Fruit fly (Drosophila melanogaster) whole organism, prepupa: ENCODE results near the gene CG32036.
A peak's percentile ranks its signal among the peaks of the same experiment; 100 is the strongest.

ENCODE experiments used
- CG10669 ChIP-seq: fragments of 200-800 bp; sonication (Bioruptor generic); optimal IDR thresholded peaks from 3 replicates; lab custom pipeline; 2018; ENCODE audit warnings: missing biosample characterization, mild to moderate bottlenecking, missing genetic modification characterization, moderate library complexity
- CG11294 ChIP-seq: fragments of 200-800 bp; sonication (Bioruptor generic); IDR thresholded peaks from 2 replicates; pipeline ENCODE4 v1.3.6; 2022; ENCODE audit warnings: missing biosample characterization, missing genetic modification characterization
- CG11762 ChIP-seq: fragments of 200-800 bp; sonication (Bioruptor generic); optimal IDR thresholded peaks from 3 replicates; lab custom pipeline; 2016; ENCODE audit warnings: missing biosample characterization, missing genetic modification characterization; ENCODE audit not compliant: insufficient read depth
- CG15336 ChIP-seq: fragments of 200-800 bp; sonication (Bioruptor generic); IDR thresholded peaks from 2 replicates; pipeline ENCODE4 v1.3.6; 2022; ENCODE audit warnings: missing biosample characterization, missing genetic modification characterization
- CG1621 ChIP-seq: fragments of 200-800 bp; sonication (Bioruptor generic); optimal IDR thresholded peaks from 3 replicates; lab custom pipeline; 2018; ENCODE audit warnings: missing biosample characterization, mild to moderate bottlenecking, missing genetic modification characterization
- CG16779 ChIP-seq: fragments of 200-800 bp; sonication (Bioruptor generic); optimal IDR thresholded peaks from 3 replicates; lab custom pipeline; 2017; ENCODE audit warnings: missing biosample characterization, mild to moderate bottlenecking, missing genetic modification characterization
- CG3032 ChIP-seq: fragments of 200-800 bp; optimal IDR thresholded peaks from 2 replicates; lab custom pipeline; 2019; ENCODE audit warnings: missing biosample characterization, mild to moderate bottlenecking, missing genetic modification characterization, moderate library complexity
- CG32006 ChIP-seq: fragments of 200-800 bp; sonication (Bioruptor generic); optimal IDR thresholded peaks from 3 replicates; lab custom pipeline; 2017; ENCODE audit warnings: missing biosample characterization, mild to moderate bottlenecking, missing genetic modification characterization
- CG34406 ChIP-seq: fragments of 200-800 bp; sonication (Bioruptor generic); optimal IDR thresholded peaks from 3 replicates; lab custom pipeline; 2016; ENCODE audit warnings: missing biosample characterization, missing genetic modification characterization
- CG3919 ChIP-seq: fragments of 200-800 bp; sonication (Bioruptor generic); optimal IDR thresholded peaks from 3 replicates; lab custom pipeline; 2016; ENCODE audit warnings: missing biosample characterization, missing genetic modification characterization
- CG4318 ChIP-seq: fragments of 200-800 bp; sonication (Bioruptor generic); optimal IDR thresholded peaks from 3 replicates; lab custom pipeline; 2017; ENCODE audit warnings: missing biosample characterization, mild to moderate bottlenecking, missing genetic modification characterization
- CG6163 ChIP-seq: fragments of 200-800 bp; sonication (Bioruptor generic); IDR thresholded peaks from 3 replicates; pipeline ENCODE4 v1.3.6; 2022; ENCODE audit warnings: missing biosample characterization, missing genetic modification characterization
- CG6808 ChIP-seq: fragments of 200-800 bp; sonication (Bioruptor generic); optimal IDR thresholded peaks from 3 replicates; lab custom pipeline; 2017; ENCODE audit warnings: missing biosample characterization, missing genetic modification characterization, mild to moderate bottlenecking, moderate library complexity, missing genetic modification reagents
- CG6854 ChIP-seq: fragments of 200-800 bp; sonication (Bioruptor generic); optimal IDR thresholded peaks from 2 replicates; lab custom pipeline; 2017; ENCODE audit warnings: missing biosample characterization, mild to moderate bottlenecking, missing genetic modification characterization
- CG8119 ChIP-seq: fragments of 200-800 bp; sonication (Bioruptor generic); IDR thresholded peaks from 3 replicates; pipeline ENCODE4 v1.3.6; 2022; ENCODE audit warnings: missing biosample characterization, missing genetic modification characterization
- CG8319 ChIP-seq: fragments of 200-800 bp; sonication (Bioruptor generic); optimal IDR thresholded peaks from 3 replicates; lab custom pipeline; 2016; ENCODE audit warnings: missing biosample characterization, missing genetic modification characterization
- CG8632 ChIP-seq: fragments of 200-800 bp; sonication (Bioruptor generic); optimal IDR thresholded peaks from 3 replicates; lab custom pipeline; 2016; ENCODE audit warnings: missing biosample characterization, missing genetic modification characterization
- Eip75B ChIP-seq: fragments of 200-800 bp; sonication (Bioruptor generic); optimal IDR thresholded peaks from 3 replicates; lab custom pipeline; 2016; ENCODE audit warnings: missing biosample characterization, missing genetic modification characterization
- Eip78C ChIP-seq: fragments of 200-800 bp; sonication (Bioruptor generic); peaks from one replicate; lab custom pipeline; 2016; ENCODE audit warnings: missing biosample characterization, missing genetic modification characterization
- Eip93F ChIP-seq: fragments of 200-800 bp; sonication (Bioruptor generic); optimal IDR thresholded peaks from 2 replicates; lab custom pipeline; 2016; ENCODE audit warnings: missing biosample characterization, mild to moderate bottlenecking, missing genetic modification characterization
- Ets96B ChIP-seq: fragments of 200-800 bp; optimal IDR thresholded peaks from 2 replicates; lab custom pipeline; 2019; ENCODE audit warnings: missing biosample characterization, mild to moderate bottlenecking, missing genetic modification characterization, moderate library complexity
- Gug ChIP-seq: fragments of 200-800 bp; sonication (Bioruptor generic); IDR thresholded peaks from 2 replicates; pipeline ENCODE4 v1.3.6; 2022; ENCODE audit warnings: missing biosample characterization, missing genetic modification characterization
- Hr39 ChIP-seq: fragments of 200-800 bp; sonication (Bioruptor generic); optimal IDR thresholded peaks from 2 replicates; lab custom pipeline; 2016; ENCODE audit warnings: missing biosample characterization, missing genetic modification characterization
- Hr4 ChIP-seq: fragments of 200-800 bp; sonication (Bioruptor generic); optimal IDR thresholded peaks from 3 replicates; lab custom pipeline; 2016; ENCODE audit warnings: missing biosample characterization, missing genetic modification characterization
- Lpt ChIP-seq: fragments of 200-800 bp; sonication (Bioruptor generic); optimal IDR thresholded peaks from 3 replicates; lab custom pipeline; 2016; ENCODE audit warnings: missing biosample characterization, missing genetic modification characterization
- OdsH ChIP-seq: fragments of 200-800 bp; sonication (Bioruptor generic); optimal IDR thresholded peaks from 3 replicates; lab custom pipeline; 2016; ENCODE audit warnings: missing biosample characterization, missing genetic modification characterization
- Sox102F ChIP-seq: fragments of 200-800 bp; sonication (Bioruptor generic); optimal IDR thresholded peaks from 2 replicates; lab custom pipeline; 2016; ENCODE audit warnings: missing biosample characterization, mild to moderate bottlenecking, missing genetic modification characterization
- Sox14 ChIP-seq: fragments of 200-800 bp; sonication (Bioruptor generic); optimal IDR thresholded peaks from 3 replicates; lab custom pipeline; 2016; ENCODE audit warnings: missing biosample characterization, missing genetic modification characterization
- acj6 ChIP-seq: fragments of 200-800 bp; sonication (Bioruptor generic); optimal IDR thresholded peaks from 3 replicates; lab custom pipeline; 2016; ENCODE audit warnings: missing biosample characterization, missing genetic modification characterization
- cyc ChIP-seq: fragments of 200-800 bp; sonication (Bioruptor generic); optimal IDR thresholded peaks from 3 replicates; lab custom pipeline; 2016; ENCODE audit warnings: missing biosample characterization, missing genetic modification characterization
- dac ChIP-seq: fragments of 200-800 bp; sonication (Bioruptor generic); optimal IDR thresholded peaks from 2 replicates; lab custom pipeline; 2017; ENCODE audit warnings: missing biosample characterization, mild to moderate bottlenecking, missing genetic modification characterization
- eg ChIP-seq: fragments of 200-800 bp; sonication (Bioruptor generic); IDR thresholded peaks from 3 replicates; pipeline ENCODE4 v1.3.6; 2022; ENCODE audit warnings: missing biosample characterization, missing genetic modification characterization
- esn ChIP-seq: fragments of 200-800 bp; sonication (Bioruptor generic); optimal IDR thresholded peaks from 2 replicates; lab custom pipeline; 2016; ENCODE audit warnings: missing biosample characterization, mild to moderate bottlenecking, missing genetic modification characterization, moderate library complexity
- fd59A ChIP-seq: fragments of 200-800 bp; sonication (Bioruptor generic); optimal IDR thresholded peaks from 2 replicates; lab custom pipeline; 2017; ENCODE audit warnings: missing biosample characterization, mild to moderate bottlenecking, missing genetic modification characterization, missing genetic modification reagents
- fkh ChIP-seq: fragments of 200-800 bp; sonication (Bioruptor generic); optimal IDR thresholded peaks from 3 replicates; lab custom pipeline; 2017; ENCODE audit warnings: missing biosample characterization, mild to moderate bottlenecking, missing genetic modification characterization, moderate library complexity
- lz ChIP-seq: fragments of 200-800 bp; sonication (Bioruptor generic); optimal IDR thresholded peaks from 3 replicates; lab custom pipeline; 2016; ENCODE audit warnings: missing biosample characterization, missing genetic modification characterization
- pdm3 ChIP-seq: fragments of 200-800 bp; sonication (Bioruptor generic); optimal IDR thresholded peaks from 3 replicates; lab custom pipeline; 2016; ENCODE audit warnings: missing biosample characterization, missing genetic modification characterization
- salr ChIP-seq, 2 experiments: fragments of 200-800 bp; sonication (Bioruptor generic); optimal IDR thresholded peaks; 3 replicates each; lab custom pipeline; 2016 to 2018; ENCODE audit warnings: missing biosample characterization in 2 of 2, missing genetic modification characterization in 2 of 2, mild to moderate bottlenecking in 1 of 2
- ss ChIP-seq, 2 experiments: fragments of 200-800 bp; sonication (Bioruptor generic); optimal IDR thresholded peaks; 2 replicates in 1 of 2; 3 replicates in 1 of 2; lab custom pipeline; 2017 to 2018; ENCODE audit warnings: mild to moderate bottlenecking in 2 of 2, missing biosample characterization in 2 of 2, missing genetic modification characterization in 2 of 2, moderate library complexity in 1 of 2
- svp ChIP-seq: fragments of 200-800 bp; sonication (Bioruptor generic); peaks from one replicate; lab custom pipeline; 2016; ENCODE audit warnings: missing biosample characterization, missing genetic modification characterization
- topi ChIP-seq: fragments of 200-800 bp; sonication (Bioruptor generic); optimal IDR thresholded peaks from 3 replicates; lab custom pipeline; 2016; ENCODE audit warnings: missing biosample characterization, missing genetic modification characterization
- vri ChIP-seq: fragments of 200-800 bp; sonication (Bioruptor generic); optimal IDR thresholded peaks from 3 replicates; lab custom pipeline; 2016; ENCODE audit warnings: missing biosample characterization, mild to moderate bottlenecking, missing genetic modification characterization

CG32036 gene

DNA sequence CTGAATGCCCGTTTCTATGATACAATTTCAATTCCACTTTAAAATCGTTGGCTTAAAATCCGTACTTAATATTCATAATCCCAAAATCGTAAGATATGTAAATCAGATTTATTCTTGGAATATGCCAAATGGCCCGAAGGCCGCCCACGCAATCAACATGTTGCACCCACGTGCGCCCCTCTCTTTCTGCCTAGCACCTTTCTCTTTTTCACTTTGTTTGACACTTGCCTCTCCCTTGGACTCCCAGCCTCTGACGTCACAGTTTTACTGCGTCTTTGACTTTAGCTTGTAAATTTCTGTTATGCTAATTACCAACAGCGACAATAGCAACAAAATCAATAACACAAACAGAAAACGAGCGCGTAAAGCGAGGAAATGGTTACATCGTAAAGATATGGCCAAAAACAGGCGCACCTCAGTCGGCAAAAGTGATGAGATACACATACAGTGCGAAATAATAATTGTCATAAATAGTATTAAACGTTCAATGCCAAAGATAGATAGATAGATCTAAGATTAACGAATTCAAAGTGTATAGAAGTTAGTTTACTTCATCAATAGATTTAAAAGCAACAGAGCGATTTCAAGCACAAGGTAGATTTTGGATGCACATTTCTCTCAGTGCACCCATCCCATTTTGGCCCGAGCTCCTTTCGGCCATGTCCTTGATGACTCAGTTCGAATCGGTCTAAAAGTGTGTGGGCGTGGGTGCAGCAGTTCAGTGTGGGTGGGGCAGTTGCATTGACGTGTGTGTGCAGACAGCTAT is 14.7 kb upstream of the CG32036 start (continued):
- no peak for TF ChIP-seq dac (GFP tag; lab: Kevin White, UChicago)
- TF ChIP-seq Hr39 (GFP tag; lab: Kevin White, UChicago), result no peak
- TF ChIP-seq topi (GFP tag; lab: Kevin White, UChicago), result peak; percentile 23
- no peak for TF ChIP-seq CG6854 (GFP tag; lab: Kevin White, UChicago)
- TF ChIP-seq svp (GFP tag; lab: Kevin White, UChicago), result peak; percentile 59
- TF ChIP-seq CG3032 (tag; lab: Kevin White, UChicago), result no peak
- TF ChIP-seq Sox14 (GFP tag; lab: Kevin White, UChicago), result no peak
- no peak for TF ChIP-seq OdsH (GFP tag; lab: Kevin White, UChicago)
- TF ChIP-seq Eip75B (GFP tag; lab: Kevin White, UChicago), result peak; percentile 4
- TF ChIP-seq CG15336 (GFP tag; lab: Robert Waterston, UW), result no peak
- no peak for TF ChIP-seq CG11294
- TF ChIP-seq ss (GFP tag; optimal IDR thresholded peaks at IDR 0.05; lab: Kevin White, UChicago), result no peak
- no peak for TF ChIP-seq pdm3
- TF ChIP-seq cyc (GFP tag; lab: Kevin White, UChicago), result peak; percentile 26
- peak; percentile 43 for TF ChIP-seq CG10669 (GFP tag; lab: Kevin White, UChicago)
- no peak for TF ChIP-seq esn (GFP tag; lab: Kevin White, UChicago)
- no peak for TF ChIP-seq lz
- no peak for TF ChIP-seq CG34406 (GFP tag; lab: Kevin White, UChicago)
- 0 out of 3 replicates have a peak, but pooled peaks have one; percentile 22 for TF ChIP-seq CG8119
- no peak for TF ChIP-seq CG4318 (GFP tag; lab: Kevin White, UChicago)
- TF ChIP-seq CG16779 (tag; lab: Kevin White, UChicago), result no peak
- 0 out of 3 replicates have a peak, but pooled peaks have one; percentile 39 for TF ChIP-seq eg (GFP tag; lab: Robert Waterston, UW)
- no peak for TF ChIP-seq CG1621 (tag; lab: Kevin White, UChicago)
- no peak for TF ChIP-seq CG11762
- peak; percentile 13 for TF ChIP-seq CG6808 (GFP tag; lab: Kevin White, UChicago)
- TF ChIP-seq fd59A (GFP tag; lab: Kevin White, UChicago), result no peak
- TF ChIP-seq Lpt, result peak; percentile 46
- TF ChIP-seq CG32006 (GFP tag; lab: Kevin White, UChicago), result no peak
- TF ChIP-seq Gug (GFP tag; lab: Robert Waterston, UW), result 0 out of 2 replicates have a peak, but pooled peaks have one; percentile 49
- TF ChIP-seq CG8632 (GFP tag; lab: Kevin White, UChicago), result no peak
- no peak for TF ChIP-seq Sox102F (GFP tag; lab: Kevin White, UChicago)
- TF ChIP-seq Eip93F (GFP tag; lab: Kevin White, UChicago), result no peak
- no peak for TF ChIP-seq salr (GFP tag; optimal IDR thresholded peaks at IDR 0.05; lab: Kevin White, UChicago)
- peak; percentile 87 for TF ChIP-seq Eip78C
- no peak for TF ChIP-seq CG3919 (GFP tag; lab: Kevin White, UChicago)
- peak; percentile 35 for TF ChIP-seq Hr4 (GFP tag; lab: Kevin White, UChicago)
- no peak for TF ChIP-seq acj6 (GFP tag; lab: Kevin White, UChicago)

DNA sequence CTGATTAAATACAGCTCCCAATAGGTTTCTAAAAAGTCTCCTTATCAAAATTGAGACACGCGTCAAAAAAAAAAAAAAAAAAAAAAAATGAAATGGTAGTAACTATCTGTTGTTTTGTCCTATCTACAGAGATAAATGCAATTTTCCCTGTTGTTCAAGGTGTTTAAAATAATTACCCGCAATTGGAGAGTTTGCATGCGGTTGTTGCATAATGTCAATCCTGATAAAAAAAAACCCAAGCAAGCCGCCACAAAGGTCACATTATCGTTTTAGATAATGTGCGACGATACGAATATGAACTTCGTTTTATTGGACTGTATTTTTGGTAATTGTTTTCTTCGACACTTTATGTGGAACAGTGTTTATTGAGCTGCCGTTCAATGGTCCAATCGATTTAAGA is 13.8 kb upstream of the CG32036 start:
- TF ChIP-seq esn (GFP tag; lab: Kevin White, UChicago) (no peak), vri (peak; percentile 39)
- TF ChIP-seq, all 60 proteins: peak for 1

DNA sequence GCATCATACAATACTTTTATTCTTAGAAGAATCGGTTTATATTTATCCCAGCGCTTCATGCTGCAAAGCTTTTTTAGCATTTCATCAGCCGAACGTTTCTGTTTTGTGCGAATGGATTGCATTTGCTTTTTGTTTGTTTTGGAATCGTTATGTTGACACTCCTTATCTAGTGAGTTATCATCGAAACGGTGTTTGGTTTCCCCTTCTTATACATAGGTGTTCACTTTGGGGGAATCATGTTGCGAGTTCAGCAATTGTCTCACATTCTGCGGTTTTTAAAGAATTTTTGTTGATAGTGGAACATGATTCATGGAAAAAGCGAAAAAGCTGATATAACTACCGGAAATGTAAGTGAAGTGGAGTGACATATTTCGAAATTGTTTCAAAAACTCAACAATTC is 13.3 kb upstream of the CG32036 start:
- TF ChIP-seq CG6163 (GFP tag; lab: Robert Waterston, UW), result no peak
- TF ChIP-seq Ets96B (tag; lab: Kevin White, UChicago), result no peak
- TF ChIP-seq fkh (GFP tag; lab: Kevin White, UChicago), result peak; percentile 39
- TF ChIP-seq CG8319 (GFP tag; lab: Kevin White, UChicago), result no peak
